Worm (Caenorhabditis elegans): ENCODE results near the gene Y39D8A.1.

DNA sequence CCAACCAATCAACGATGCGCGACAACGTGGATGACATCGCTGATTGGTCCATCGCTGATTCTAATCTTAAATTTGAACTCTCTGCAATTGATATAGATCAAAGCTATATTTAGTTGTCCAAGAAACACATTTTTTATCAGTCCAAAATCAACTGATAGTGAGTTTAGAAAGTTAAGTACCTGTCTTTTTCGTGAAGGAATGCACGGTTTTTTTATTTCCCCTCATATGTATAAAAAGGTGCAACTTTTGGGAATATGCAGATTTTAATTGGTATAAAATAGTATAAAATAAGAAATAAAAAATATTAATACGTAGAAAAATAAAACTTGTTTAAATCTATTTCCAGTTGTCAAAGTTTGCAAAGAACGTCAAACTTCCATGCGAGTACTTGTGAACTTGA is at the start of gene Y39D8A.1:
- TF ChIP-seq elt-3 (tag; optimal IDR thresholded peaks at IDR 0.05) (no peak), unc-62 (GFP tag; optimal IDR thresholded peaks at IDR 0.05) (no peak), snpc-4 (tag; optimal IDR thresholded peaks at IDR 0.05) (no peak), lsy-2 (tag; optimal IDR thresholded peaks at IDR 0.05) (no peak), ces-1 (GFP tag; optimal IDR thresholded peaks at IDR 0.05) (no peak)
